Worm (Caenorhabditis elegans) whole organism, L4 larva: ENCODE measurements around the gene cah-1.

Source experiments
- aly-2 ChIP-seq: sonication (generic microtip); optimal IDR thresholded peaks from 2 replicates; lab custom pipeline; 2018; ENCODE audit warnings: missing biosample characterization, missing genetic modification characterization
- egl-27 ChIP-seq: sonication (generic microtip); optimal IDR thresholded peaks from 3 replicates; lab custom pipeline; 2017; ENCODE audit warnings: missing biosample characterization, missing genetic modification reagents, missing genetic modification characterization
- gei-8 ChIP-seq: fragments of 200-800 bp; sonication (Bioruptor generic); optimal IDR thresholded peaks from 2 replicates; lab custom pipeline; 2018; ENCODE audit warnings: mild to moderate bottlenecking, missing genetic modification characterization, missing compliant biosample characterization
- lsy-2 ChIP-seq, 2 experiments: fragments of 150-350 bp in 1 of 2; sonication (generic microtip) in 1 of 2; optimal IDR thresholded peaks; 2 replicates each; lab custom pipeline; 2014 to 2017; ENCODE audit warnings: missing biosample characterization in 2 of 2, missing genetic modification characterization in 2 of 2
- mep-1 ChIP-seq: fragments of 150-350 bp; sonication (generic microtip); optimal IDR thresholded peaks from 3 replicates; lab custom pipeline; 2014; ENCODE audit warnings: missing biosample characterization, missing genetic modification characterization
- nhr-10 ChIP-seq: fragments of 150-350 bp; optimal IDR thresholded peaks from 2 replicates; lab custom pipeline; 2014; ENCODE audit warnings: missing biosample characterization, missing genetic modification characterization
- nhr-11 ChIP-seq: fragments of 150-350 bp; optimal IDR thresholded peaks from 2 replicates; lab custom pipeline; 2014; ENCODE audit warnings: missing biosample characterization, missing genetic modification characterization
- nhr-42 ChIP-seq: fragments of 200-800 bp; sonication (Bioruptor generic); IDR thresholded peaks from 2 replicates; pipeline ENCODE4 v1.3.6; 2022; ENCODE audit warnings: missing genetic modification characterization, missing compliant biosample characterization
- nhr-6 ChIP-seq: fragments of 150-350 bp; optimal IDR thresholded peaks from 2 replicates; lab custom pipeline; 2014; ENCODE audit warnings: missing biosample characterization, missing genetic modification characterization
- nhr-77 ChIP-seq: fragments of 150-350 bp; optimal IDR thresholded peaks from 2 replicates; lab custom pipeline; 2014; ENCODE audit warnings: missing biosample characterization, missing genetic modification characterization
- snpc-4 ChIP-seq: fragments of 150-350 bp; optimal IDR thresholded peaks from 2 replicates; lab custom pipeline; 2014; ENCODE audit warnings: missing biosample characterization, missing genetic modification characterization
- unc-39 ChIP-seq: sonication (generic microtip); optimal IDR thresholded peaks from 2 replicates; lab custom pipeline; 2017; ENCODE audit warnings: missing biosample characterization, missing genetic modification characterization
- ztf-11 ChIP-seq: fragments of 150-350 bp; optimal IDR thresholded peaks from 2 replicates; lab custom pipeline; 2014; ENCODE audit warnings: missing biosample characterization, missing genetic modification characterization

DNA sequence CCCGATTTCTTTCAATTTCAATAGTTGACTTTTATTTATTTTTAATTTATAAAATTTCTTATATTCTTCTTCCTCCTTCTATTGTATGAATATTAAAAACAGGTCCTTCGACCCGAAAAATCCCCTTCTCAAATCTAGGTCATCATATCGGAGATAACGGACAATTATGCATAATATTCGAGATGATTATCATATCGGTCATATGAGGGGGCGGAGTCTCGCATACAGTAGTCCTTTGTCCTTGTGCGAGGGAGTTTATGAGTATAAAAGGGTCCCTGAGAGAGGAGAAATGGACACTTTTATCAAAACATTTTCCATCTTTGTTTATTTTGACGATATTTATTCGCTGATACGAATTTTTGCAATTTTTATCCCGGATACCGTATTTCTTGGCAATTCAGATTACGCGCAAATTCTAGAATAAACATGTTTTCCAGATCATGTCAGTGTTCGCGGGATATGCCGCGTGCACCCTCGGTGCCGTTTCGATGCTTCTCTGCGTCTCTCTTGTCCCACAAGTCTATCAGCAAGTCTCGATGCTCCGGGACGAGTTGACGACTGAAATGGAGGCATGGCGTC is 21.6 kb upstream of the cah-1 start, which contains the start of gene dpy-17:
- TF ChIP-seq snpc-4: no peak
- TF ChIP-seq lsy-2 (tag; optimal IDR thresholded peaks at IDR 0.05; lab: Kevin White, UChicago): no peak
- no peak for TF ChIP-seq nhr-11 (tag; lab: Kevin White, UChicago)
- TF ChIP-seq nhr-10 (tag; lab: Kevin White, UChicago): no peak
- TF ChIP-seq nhr-77 (tag; lab: Kevin White, UChicago): no peak
- TF ChIP-seq unc-39: no peak
- no peak for TF ChIP-seq egl-27 (tag; lab: Kevin White, UChicago)
- TF ChIP-seq aly-2 (tag; lab: Kevin White, UChicago): no peak
- TF ChIP-seq nhr-42 (GFP tag; lab: Robert Waterston, UW): no peak
- TF ChIP-seq ztf-11: no peak
- TF ChIP-seq gei-8: no peak
- TF ChIP-seq nhr-6 (tag; lab: Kevin White, UChicago): no peak
- no peak for TF ChIP-seq mep-1 (tag; lab: Kevin White, UChicago)
